Worm (Caenorhabditis elegans) whole organism, mixed stage, embryonic: Measurements from ENCODE around the gene Y32G9A.12.

Experiments
- M03D4.4 ChIP-seq: sonication (generic microtip); optimal IDR thresholded peaks from 2 replicates; lab custom pipeline; 2017; ENCODE audit warnings: mild to moderate bottlenecking, missing genetic modification characterization, missing compliant biosample characterization
- blmp-1 ChIP-seq: fragments of 150-350 bp; optimal IDR thresholded peaks from 2 replicates; lab custom pipeline; 2014; ENCODE audit warnings: missing biosample characterization, missing genetic modification characterization
- ceh-39 ChIP-seq: fragments of 150-350 bp; optimal IDR thresholded peaks from 2 replicates; lab custom pipeline; 2014; ENCODE audit warnings: missing biosample characterization, missing genetic modification characterization
- ceh-83 ChIP-seq: fragments of 200-800 bp; sonication (Bioruptor generic); optimal IDR thresholded peaks from 2 replicates; lab custom pipeline; 2018; ENCODE audit warnings: mild to moderate bottlenecking, missing genetic modification characterization, missing compliant biosample characterization
- ces-1 ChIP-seq: fragments of 150-350 bp; optimal IDR thresholded peaks from 2 replicates; lab custom pipeline; 2014; ENCODE audit warnings: missing biosample characterization, missing genetic modification reagents, missing genetic modification characterization
- cnd-1 ChIP-seq: fragments of 200-800 bp; sonication (Bioruptor generic); optimal IDR thresholded peaks from 2 replicates; lab custom pipeline; 2018; ENCODE audit warnings: mild to moderate bottlenecking, missing genetic modification characterization, missing compliant biosample characterization
- drap-1 ChIP-seq: fragments of 200-800 bp; sonication (Bioruptor generic); optimal IDR thresholded peaks from 3 replicates; lab custom pipeline; 2018; ENCODE audit warnings: mild to moderate bottlenecking, missing genetic modification characterization, missing compliant biosample characterization
- elt-1 ChIP-seq: sonication (generic microtip); optimal IDR thresholded peaks from 2 replicates; lab custom pipeline; 2017; ENCODE audit warnings: missing genetic modification characterization, mild to moderate bottlenecking, missing compliant biosample characterization, antibody characterized with exemption, moderate library complexity, borderline replicate concordance; ENCODE audit not compliant: insufficient read depth
- elt-3 ChIP-seq: fragments of 150-350 bp; optimal IDR thresholded peaks from 2 replicates; lab custom pipeline; 2014; ENCODE audit warnings: missing biosample characterization, missing genetic modification characterization
- flh-1 ChIP-seq: fragments of 200-800 bp; sonication (Bioruptor generic); optimal IDR thresholded peaks from 2 replicates; lab custom pipeline; 2018; ENCODE audit warnings: mild to moderate bottlenecking, missing genetic modification characterization, moderate library complexity, missing compliant biosample characterization
- hlh-1 ChIP-seq: fragments of 150-350 bp; optimal IDR thresholded peaks from 2 replicates; lab custom pipeline; 2014; ENCODE audit warnings: missing biosample characterization, missing genetic modification reagents, missing genetic modification characterization
- lin-13 ChIP-seq: fragments of 150-350 bp; optimal IDR thresholded peaks from 2 replicates; lab custom pipeline; 2014; ENCODE audit warnings: missing biosample characterization, missing genetic modification characterization
- lin-32 ChIP-seq: fragments of 200-800 bp; sonication (Bioruptor generic); optimal IDR thresholded peaks from 2 replicates; lab custom pipeline; 2018; ENCODE audit warnings: mild to moderate bottlenecking, missing genetic modification characterization, missing compliant biosample characterization
- lsy-2 ChIP-seq: fragments of 150-350 bp; optimal IDR thresholded peaks from 2 replicates; lab custom pipeline; 2014; ENCODE audit warnings: missing biosample characterization, missing genetic modification characterization
- mab-5 ChIP-seq: fragments of 150-350 bp; optimal IDR thresholded peaks from 2 replicates; lab custom pipeline; 2014; ENCODE audit warnings: missing biosample characterization, missing genetic modification characterization
- mep-1 ChIP-seq: fragments of 150-350 bp; optimal IDR thresholded peaks from 2 replicates; lab custom pipeline; 2017; ENCODE audit warnings: missing biosample characterization, missing genetic modification reagents, missing genetic modification characterization, inconsistent platforms
- nhr-2 ChIP-seq: fragments of 150-350 bp; optimal IDR thresholded peaks from 2 replicates; lab custom pipeline; 2014; ENCODE audit warnings: missing biosample characterization, missing genetic modification characterization
- nhr-237 ChIP-seq: fragments of 150-350 bp; optimal IDR thresholded peaks from 2 replicates; lab custom pipeline; 2014; ENCODE audit warnings: missing biosample characterization, missing genetic modification characterization
- nhr-28 ChIP-seq: fragments of 150-350 bp; optimal IDR thresholded peaks from 2 replicates; lab custom pipeline; 2014; ENCODE audit warnings: missing biosample characterization, missing genetic modification characterization
- nhr-76 ChIP-seq: sonication (generic microtip); optimal IDR thresholded peaks from 2 replicates; lab custom pipeline; 2017; ENCODE audit warnings: missing biosample characterization, missing genetic modification characterization
- pha-4 ChIP-seq: fragments of 150-350 bp; optimal IDR thresholded peaks from 2 replicates; lab custom pipeline; 2018; ENCODE audit warnings: missing biosample characterization, missing genetic modification reagents, missing genetic modification characterization
- sem-2 ChIP-seq: fragments of 200-800 bp; sonication (Bioruptor generic); optimal IDR thresholded peaks from 2 replicates; lab custom pipeline; 2018; ENCODE audit warnings: mild to moderate bottlenecking, missing genetic modification characterization, missing compliant biosample characterization
- tbx-8 ChIP-seq: fragments of 200-800 bp; sonication (Bioruptor generic); optimal IDR thresholded peaks from 2 replicates; lab custom pipeline; 2018; ENCODE audit warnings: mild to moderate bottlenecking, missing genetic modification characterization, moderate library complexity, missing compliant biosample characterization
- unc-120 ChIP-seq: sonication (generic microtip); optimal IDR thresholded peaks from 2 replicates; lab custom pipeline; 2017; ENCODE audit warnings: missing genetic modification characterization, missing compliant biosample characterization; ENCODE audit not compliant: poor library complexity, severe bottlenecking
- unc-39 ChIP-seq: fragments of 150-350 bp; optimal IDR thresholded peaks from 2 replicates; lab custom pipeline; 2014; ENCODE audit warnings: missing biosample characterization, missing genetic modification characterization
- unc-62 ChIP-seq: fragments of 150-350 bp; optimal IDR thresholded peaks from 2 replicates; lab custom pipeline; 2014; ENCODE audit warnings: missing biosample characterization, missing genetic modification reagents, missing genetic modification characterization
- zip-8 ChIP-seq: fragments of 150-350 bp; optimal IDR thresholded peaks from 2 replicates; lab custom pipeline; 2014; ENCODE audit warnings: missing biosample characterization, missing genetic modification characterization
- ztf-11 ChIP-seq: fragments of 150-350 bp; optimal IDR thresholded peaks from 2 replicates; lab custom pipeline; 2014; ENCODE audit warnings: missing biosample characterization, missing genetic modification characterization

Gene Y32G9A.12

DNA sequence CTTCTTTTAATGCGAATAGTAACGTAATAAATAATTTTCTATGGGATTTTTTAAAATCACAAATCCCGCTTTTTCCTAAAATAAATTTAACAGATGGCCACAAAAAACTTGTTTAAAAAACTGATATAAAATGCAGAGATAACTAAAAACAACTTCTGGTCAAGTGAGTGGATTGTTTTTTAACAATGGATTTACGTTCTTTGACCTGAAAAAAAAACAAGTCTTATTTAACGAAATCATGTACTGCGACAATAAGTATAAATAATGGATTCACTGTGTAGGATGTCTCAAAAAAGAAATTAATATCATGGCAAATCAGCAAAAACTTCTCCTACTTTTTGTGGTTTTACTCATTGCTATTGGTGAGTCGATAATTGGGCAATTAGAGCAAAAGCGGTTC is 37.1 kb upstream of the Y32G9A.12 start, which contains the start of gene fipr-25:
TSS of gene fipr-25 (plus strand) at position 301 of the 400 bp plus-strand sequence.
- no peak for TF ChIP-seq nhr-2 (tag; lab: Kevin White, UChicago)

DNA sequence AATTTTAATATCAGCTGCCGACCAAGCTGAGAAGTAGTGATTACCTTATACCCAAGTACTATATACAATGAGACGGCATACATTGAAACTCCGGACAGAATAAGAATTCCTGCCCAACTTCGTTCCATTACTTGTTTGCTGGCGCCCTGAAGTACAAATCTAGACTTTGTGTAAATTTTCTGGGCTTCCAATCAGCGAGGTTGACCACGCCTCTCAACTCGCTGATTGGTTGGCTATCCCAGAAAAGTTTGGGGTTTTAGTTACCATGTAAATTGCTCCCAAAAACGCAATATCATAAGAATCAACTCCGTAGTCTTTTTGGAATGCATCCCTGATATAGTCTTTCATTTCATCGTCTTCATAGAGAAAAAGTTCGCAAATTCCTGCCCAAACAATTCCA is 35.2 kb upstream of the Y32G9A.12 start:
- TF ChIP-seq drap-1 (GFP tag; lab: Kevin White, UChicago), result no peak
- TF ChIP-seq unc-120 (tag; lab: Kevin White, UChicago), result no peak
- no peak for TF ChIP-seq flh-1
- TF ChIP-seq lin-13 (tag; lab: Kevin White, UChicago), result no peak
- no peak for TF ChIP-seq nhr-28 (tag; lab: Kevin White, UChicago)
- TF ChIP-seq sem-2 (GFP tag; lab: Kevin White, UChicago), result no peak
- TF ChIP-seq ceh-39 (tag; lab: Kevin White, UChicago), result no peak
- TF ChIP-seq pha-4 (tag; lab: Kevin White, UChicago), result no peak
- TF ChIP-seq ces-1 (GFP tag; lab: Kevin White, UChicago), result no peak
- TF ChIP-seq unc-39 (tag; lab: Kevin White, UChicago), result no peak
- TF ChIP-seq lin-32 (GFP tag; lab: Kevin White, UChicago), result no peak
- no peak for TF ChIP-seq blmp-1
- TF ChIP-seq unc-62 (GFP tag; lab: Kevin White, UChicago), result no peak
- TF ChIP-seq M03D4.4 (tag; lab: Kevin White, UChicago), result no peak
- TF ChIP-seq lsy-2 (tag; lab: Kevin White, UChicago), result no peak
- TF ChIP-seq elt-1 (tag; lab: Kevin White, UChicago), result no peak
- no peak for TF ChIP-seq nhr-76 (tag; lab: Kevin White, UChicago)
- no peak for TF ChIP-seq ceh-83 (GFP tag; lab: Kevin White, UChicago)

DNA sequence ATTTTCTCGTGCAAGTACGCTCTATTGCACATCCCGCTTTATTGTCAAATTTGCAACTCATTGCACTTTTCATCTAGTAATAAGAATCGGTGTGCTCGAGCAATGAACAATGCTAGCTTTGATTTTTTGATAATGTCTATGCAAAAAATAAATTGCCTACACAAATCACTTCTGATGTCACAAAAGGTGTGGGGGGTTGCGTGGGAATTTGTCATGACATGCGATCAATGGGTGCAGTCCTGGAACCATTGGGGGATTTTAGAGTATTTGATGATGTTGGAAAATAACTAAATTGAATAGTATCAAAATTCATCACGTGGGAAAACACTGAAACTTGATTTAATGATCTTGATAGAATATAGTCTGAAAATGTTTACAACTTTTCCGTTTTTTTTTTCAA is 25.9 kb upstream of the Y32G9A.12 start:
- TF ChIP-seq ceh-83 (GFP tag; lab: Kevin White, UChicago) (no peak), elt-3 (no peak), elt-1 (tag; lab: Kevin White, UChicago) (no peak), hlh-1 (tag; lab: Kevin White, UChicago) (no peak), lin-13 (tag; lab: Kevin White, UChicago) (no peak), mab-5 (no peak), cnd-1 (tag; lab: Kevin White, UChicago) (no peak), unc-62 (GFP tag; lab: Kevin White, UChicago) (no peak), mep-1 (tag; lab: Kevin White, UChicago) (no peak), sem-2 (GFP tag; lab: Kevin White, UChicago) (no peak), M03D4.4 (tag; lab: Kevin White, UChicago) (no peak), unc-120 (tag; lab: Kevin White, UChicago) (no peak), nhr-28 (tag; lab: Kevin White, UChicago) (no peak)

DNA sequence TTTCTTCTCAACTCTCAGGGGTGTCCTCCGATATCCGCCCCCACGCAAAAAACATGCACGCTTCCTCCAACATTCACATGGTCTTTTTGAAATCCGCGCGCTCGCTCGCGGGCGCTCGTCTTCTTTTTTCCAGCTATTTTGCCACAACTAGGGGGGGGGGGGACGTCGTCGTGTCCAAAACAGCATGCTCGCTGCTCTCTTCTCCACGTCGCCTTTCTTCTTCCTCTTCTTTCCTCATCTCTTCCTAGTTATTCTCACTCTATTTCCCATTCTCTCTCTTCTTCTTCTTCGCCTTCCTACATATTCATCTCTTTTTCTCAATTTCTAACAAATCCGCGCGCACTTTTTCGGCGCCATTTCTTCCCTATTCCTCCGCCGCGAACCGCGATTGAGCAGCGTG is 23.5 kb upstream of the Y32G9A.12 start:
- TF ChIP-seq ztf-11, result no peak
- no peak for TF ChIP-seq zip-8
- TF ChIP-seq nhr-237 (tag; lab: Kevin White, UChicago), result no peak
- no peak for TF ChIP-seq unc-120 (tag; lab: Kevin White, UChicago)
- no peak for TF ChIP-seq M03D4.4 (tag; lab: Kevin White, UChicago)
- TF ChIP-seq ceh-83 (GFP tag; lab: Kevin White, UChicago), result no peak
- TF ChIP-seq flh-1, result no peak
- TF ChIP-seq unc-39 (tag; lab: Kevin White, UChicago), result no peak
- no peak for TF ChIP-seq elt-3
- TF ChIP-seq nhr-76 (tag; lab: Kevin White, UChicago), result no peak
- no peak for TF ChIP-seq lsy-2 (tag; lab: Kevin White, UChicago)
- TF ChIP-seq, all 35 proteins: peak for 0

DNA sequence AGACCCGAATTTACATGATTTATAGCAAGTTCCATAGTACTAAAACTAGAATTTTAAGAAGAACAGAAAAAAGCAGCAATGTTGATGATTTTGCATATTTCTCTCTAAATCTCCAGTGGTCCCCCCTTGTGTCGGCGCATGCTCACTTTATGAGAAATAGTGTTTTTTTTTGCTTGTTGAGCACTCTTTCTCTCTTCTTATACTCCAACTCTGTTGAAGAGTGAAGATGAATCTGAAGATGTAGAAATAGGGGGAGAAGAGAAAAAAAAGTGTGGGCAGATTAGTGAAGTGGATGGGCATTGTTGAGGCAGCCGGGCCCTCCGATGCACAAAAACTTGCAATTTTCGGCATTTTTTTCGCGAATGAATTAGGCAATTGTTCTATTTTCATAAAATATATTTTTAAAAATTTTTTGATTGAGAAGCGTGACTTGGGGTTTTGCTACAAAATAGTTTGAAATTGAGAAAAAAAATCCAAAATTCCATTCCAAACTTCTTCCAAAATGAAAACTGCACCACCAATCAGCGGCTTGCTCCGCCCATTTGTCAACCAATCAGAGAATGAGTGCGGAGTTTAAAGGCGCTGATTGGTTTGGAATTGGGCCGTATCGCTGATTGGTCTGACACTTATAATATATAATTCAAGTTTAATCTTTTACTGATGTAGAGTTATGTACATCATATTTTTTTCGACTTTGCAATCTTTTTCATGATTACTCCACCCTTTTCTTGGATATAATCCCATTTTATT is 20.6 kb upstream of the Y32G9A.12 start:
- TF ChIP-seq tbx-8 (no peak), lin-13 (tag; lab: Kevin White, UChicago) (no peak), unc-62 (GFP tag; lab: Kevin White, UChicago) (no peak), sem-2 (GFP tag; lab: Kevin White, UChicago) (no peak), ceh-83 (GFP tag; lab: Kevin White, UChicago) (no peak), nhr-237 (tag; lab: Kevin White, UChicago) (no peak), cnd-1 (tag; lab: Kevin White, UChicago) (no peak), nhr-2 (tag; lab: Kevin White, UChicago) (no peak), unc-39 (tag; lab: Kevin White, UChicago) (no peak), ces-1 (GFP tag; lab: Kevin White, UChicago) (no peak), blmp-1 (no peak)
